Worm (Caenorhabditis elegans) whole organism, early embryonic: ENCODE measurements around the gene pes-5.

Experiments
- ama-1 ChIP-seq: fragments of 150-350 bp; optimal IDR thresholded peaks from 2 replicates; lab custom pipeline; 2014
- hmg-4 ChIP-seq: fragments of 200-800 bp; sonication (Bioruptor generic); optimal IDR thresholded peaks from 2 replicates; lab custom pipeline; 2018; ENCODE audit warnings: mild to moderate bottlenecking, missing genetic modification characterization, missing compliant biosample characterization

- TF ChIP-seq ama-1 (lab: Kevin White, UChicago) (no peak), hmg-4 (GFP tag; lab: Kevin White, UChicago) (peak; percentile 35)
Observed at ce11 chrII:11874674-11875198, 44.9 kb upstream of the pes-5 start, which contains the start of the genes npp-3 and top-2.
